Worm (Caenorhabditis elegans): ENCODE measurements around the gene fipr-27.

DNA sequence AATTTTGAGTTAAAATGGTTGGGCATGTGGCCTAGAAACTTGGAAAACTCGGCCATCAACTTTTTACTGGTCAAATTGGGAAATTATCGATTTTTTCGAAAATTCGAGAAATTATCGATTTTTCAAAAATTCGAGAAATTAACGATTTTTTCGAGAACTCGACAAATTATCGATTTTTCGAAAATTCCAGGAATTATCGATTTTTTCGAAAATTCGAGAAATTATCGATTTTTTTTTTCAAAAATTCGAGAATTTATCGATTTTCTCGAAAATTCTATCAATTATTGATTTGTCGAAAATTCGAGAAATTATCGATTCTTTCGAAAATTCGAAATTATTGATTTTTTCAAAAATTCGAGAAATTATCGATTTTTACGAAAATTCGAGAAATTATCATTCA, 13.1 kb downstream of the fipr-27 start:
- TF ChIP-seq xnd-1 (tag; optimal IDR thresholded peaks at IDR 0.05) (no peak), F52B5.7 (tag; optimal IDR thresholded peaks at IDR 0.05) (no peak), ztf-26 (tag; optimal IDR thresholded peaks at IDR 0.05) (no peak), lsl-1 (GFP tag; optimal IDR thresholded peaks at IDR 0.05) (no peak), athp-1 (tag; optimal IDR thresholded peaks at IDR 0.05) (no peak), aptf-2 (GFP tag; conservative IDR thresholded peaks at IDR 0.05) (no peak), egl-44 (GFP tag; IDR thresholded peaks at IDR 0.05) (no peak), dox-1 (GFP tag; IDR thresholded peaks at IDR 0.05) (no peak), attf-5 (GFP tag; optimal IDR thresholded peaks at IDR 0.05) (no peak), him-1 (tag; optimal IDR thresholded peaks at IDR 0.05) (no peak), Y56A3A.18 (GFP tag; IDR thresholded peaks at IDR 0.05) (no peak), akir-1 (GFP tag; optimal IDR thresholded peaks at IDR 0.05) (no peak), ceh-91 (GFP tag; IDR thresholded peaks at IDR 0.05) (no peak)
